Fruit fly (Drosophila melanogaster) whole organism, embryonic: ENCODE results near the gene CG2841.

Experiments
- Bdp1 ChIP-seq: fragments of 200-800 bp; sonication (Bioruptor generic); optimal IDR thresholded peaks from 3 replicates; lab custom pipeline; 2016; ENCODE audit warnings: missing biosample characterization, missing genetic modification characterization
- Bteb2 ChIP-seq: fragments of 200-800 bp; sonication (Bioruptor generic); optimal IDR thresholded peaks from 2 replicates; lab custom pipeline; 2016; ENCODE audit warnings: missing biosample characterization, missing genetic modification characterization
- CG10274 ChIP-seq: fragments of 200-800 bp; sonication (Bioruptor generic); optimal IDR thresholded peaks from 3 replicates; lab custom pipeline; 2017; ENCODE audit warnings: missing biosample characterization, mild to moderate bottlenecking, missing genetic modification characterization
- CG10321 ChIP-seq: fragments of 200-800 bp; sonication (Bioruptor generic); IDR thresholded peaks from 2 replicates; pipeline ENCODE4 v1.3.6; 2022; ENCODE audit warnings: missing biosample characterization, missing genetic modification characterization
- CG10543 ChIP-seq: fragments of 200-800 bp; sonication (Bioruptor generic); optimal IDR thresholded peaks from 3 replicates; lab custom pipeline; 2017; ENCODE audit warnings: missing biosample characterization, mild to moderate bottlenecking, missing genetic modification characterization, moderate library complexity
- CG10979 ChIP-seq: fragments of 200-800 bp; sonication (Bioruptor generic); optimal IDR thresholded peaks from 2 replicates; lab custom pipeline; 2018; ENCODE audit warnings: missing biosample characterization, mild to moderate bottlenecking, missing genetic modification characterization, moderate library complexity
- CG11085 ChIP-seq: fragments of 200-800 bp; sonication (Bioruptor generic); IDR thresholded peaks from 2 replicates; pipeline ENCODE4 v1.3.6; 2022; ENCODE audit warnings: missing biosample characterization, missing genetic modification characterization
- CG11456 ChIP-seq: fragments of 200-800 bp; sonication (Bioruptor generic); IDR thresholded peaks from 3 replicates; pipeline ENCODE4 v1.3.6; 2022; ENCODE audit warnings: missing biosample characterization, missing genetic modification characterization
- CG12744 ChIP-seq: fragments of 200-800 bp; sonication (Bioruptor generic); optimal IDR thresholded peaks from 2 replicates; lab custom pipeline; 2016; ENCODE audit warnings: missing biosample characterization, missing genetic modification characterization
- CG13287 ChIP-seq: fragments of 200-800 bp; sonication (Bioruptor generic); IDR thresholded peaks from 2 replicates; pipeline ENCODE4 v1.3.6; 2022; ENCODE audit warnings: missing biosample characterization, missing genetic modification characterization; ENCODE audit not compliant: partially characterized antibody
- CG15601 ChIP-seq: fragments of 200-800 bp; sonication (Bioruptor generic); optimal IDR thresholded peaks from 3 replicates; lab custom pipeline; 2019; ENCODE audit warnings: missing biosample characterization, mild to moderate bottlenecking, missing genetic modification characterization, moderate library complexity
- CG1792 ChIP-seq: fragments of 200-800 bp; sonication (Bioruptor generic); optimal IDR thresholded peaks from 2 replicates; lab custom pipeline; 2016; ENCODE audit warnings: missing biosample characterization, missing genetic modification characterization
- CG18011 ChIP-seq: fragments of 200-800 bp; sonication (Bioruptor generic); optimal IDR thresholded peaks from 2 replicates; lab custom pipeline; 2017; ENCODE audit warnings: missing biosample characterization, missing genetic modification characterization, mild to moderate bottlenecking, moderate library complexity, missing genotype
- CG4328 ChIP-seq: fragments of 200-800 bp; sonication (Bioruptor generic); optimal IDR thresholded peaks from 3 replicates; lab custom pipeline; 2017; ENCODE audit warnings: missing biosample characterization, missing genetic modification reagents, missing genetic modification characterization
- CG5245 ChIP-seq: fragments of 200-800 bp; sonication (Bioruptor generic); optimal IDR thresholded peaks from 3 replicates; lab custom pipeline; 2016; ENCODE audit warnings: missing biosample characterization, missing genetic modification characterization
- CG6175 ChIP-seq: fragments of 200-800 bp; sonication (Bioruptor generic); IDR thresholded peaks from 3 replicates; pipeline ENCODE4 v1.3.6; 2022; ENCODE audit warnings: missing biosample characterization, missing genetic modification characterization
- CG7357 ChIP-seq: fragments of 200-800 bp; sonication (Bioruptor generic); IDR thresholded peaks from 3 replicates; pipeline ENCODE4 v1.3.6; 2022; ENCODE audit warnings: missing biosample characterization, missing genetic modification characterization
- CG9609 ChIP-seq: fragments of 200-800 bp; sonication (Bioruptor generic); optimal IDR thresholded peaks from 3 replicates; lab custom pipeline; 2016; ENCODE audit warnings: missing biosample characterization, missing genetic modification characterization
- Camta ChIP-seq: fragments of 200-800 bp; sonication (Bioruptor generic); optimal IDR thresholded peaks from 2 replicates; lab custom pipeline; 2016; ENCODE audit warnings: missing biosample characterization, missing genetic modification characterization
- Dip3 ChIP-seq: fragments of 200-800 bp; sonication (Bioruptor generic); optimal IDR thresholded peaks from 3 replicates; lab custom pipeline; 2016; ENCODE audit warnings: missing biosample characterization, missing genetic modification characterization
- Doc2 ChIP-seq: fragments of 200-800 bp; sonication (Bioruptor generic); IDR thresholded peaks from 2 replicates; pipeline ENCODE4 v1.3.6; 2022; ENCODE audit warnings: missing biosample characterization, missing genetic modification characterization
- Kr ChIP-seq: fragments of 200-800 bp; sonication (Bioruptor generic); optimal IDR thresholded peaks from 2 replicates; lab custom pipeline; 2017; ENCODE audit warnings: missing biosample characterization, mild to moderate bottlenecking, missing genetic modification characterization
- Lim3 ChIP-seq: fragments of 200-800 bp; sonication (Bioruptor generic); IDR thresholded peaks from 2 replicates; pipeline ENCODE4 v1.3.6; 2022; ENCODE audit warnings: missing biosample characterization, missing genetic modification characterization
- MBD-R2 ChIP-seq: fragments of 200-800 bp; sonication (Bioruptor generic); IDR thresholded peaks from 2 replicates; pipeline ENCODE4 v1.3.6; 2022; ENCODE audit warnings: missing biosample characterization, missing genetic modification characterization
- MTF-1 ChIP-seq: fragments of 200-800 bp; sonication (Bioruptor generic); optimal IDR thresholded peaks from 2 replicates; lab custom pipeline; 2018; ENCODE audit warnings: missing biosample characterization, mild to moderate bottlenecking, missing genetic modification characterization, borderline replicate concordance
- NFAT ChIP-seq: fragments of 200-800 bp; sonication (Bioruptor generic); IDR thresholded peaks from 2 replicates; pipeline ENCODE4 v1.3.6; 2022; ENCODE audit warnings: missing biosample characterization, missing genetic modification characterization
- Sox100B ChIP-seq: fragments of 200-800 bp; sonication (Bioruptor generic); optimal IDR thresholded peaks from 3 replicates; lab custom pipeline; 2018; ENCODE audit warnings: missing biosample characterization, mild to moderate bottlenecking, missing genetic modification characterization
- Sry-β ChIP-seq: fragments of 200-800 bp; sonication (Bioruptor generic); optimal IDR thresholded peaks from 2 replicates; lab custom pipeline; 2018; ENCODE audit warnings: missing biosample characterization, mild to moderate bottlenecking, missing genetic modification characterization, moderate library complexity
- Stat92E ChIP-seq, 3 experiments: fragments of >200 bp in 2 of 3; fragments of 200-800 bp in 1 of 3; sonication (Bioruptor generic) in 1 of 3; optimal IDR thresholded peaks; 2 replicates each; lab custom pipeline; 2017 to 2019; ENCODE audit warnings: missing biosample characterization in 3 of 3, missing genetic modification characterization in 3 of 3, mild to moderate bottlenecking in 1 of 3, moderate library complexity in 1 of 3
- ab ChIP-seq: fragments of 200-800 bp; sonication (Bioruptor generic); optimal IDR thresholded peaks from 2 replicates; lab custom pipeline; 2016; ENCODE audit warnings: missing biosample characterization, missing genetic modification characterization
- ase ChIP-seq: fragments of 200-800 bp; sonication (Bioruptor generic); IDR thresholded peaks from 3 replicates; pipeline ENCODE4 v1.3.6; 2022; ENCODE audit warnings: missing biosample characterization, missing genetic modification characterization
- bcd ChIP-seq: fragments of 200-800 bp; sonication (Bioruptor generic); optimal IDR thresholded peaks from 2 replicates; lab custom pipeline; 2017; ENCODE audit warnings: missing biosample characterization, mild to moderate bottlenecking, missing genetic modification characterization
- cas ChIP-seq: fragments of 200-800 bp; sonication (Bioruptor generic); IDR thresholded peaks from 2 replicates; pipeline ENCODE4 v1.3.6; 2022; ENCODE audit warnings: missing biosample characterization, missing genetic modification characterization
- da ChIP-seq: fragments of 200-800 bp; sonication (Bioruptor generic); optimal IDR thresholded peaks from 2 replicates; lab custom pipeline; 2016; ENCODE audit warnings: missing biosample characterization, missing genetic modification characterization
- dm ChIP-seq: fragments of 200-800 bp; sonication (Bioruptor generic); optimal IDR thresholded peaks from 3 replicates; lab custom pipeline; 2016; ENCODE audit warnings: missing biosample characterization, missing genetic modification characterization
- esg ChIP-seq: fragments of 200-800 bp; sonication (Bioruptor generic); conservative IDR thresholded peaks from 2 replicates; pipeline ENCODE4 v1.3.6; 2022; ENCODE audit warnings: missing biosample characterization, missing genetic modification characterization
- eve ChIP-seq, 2 experiments: fragments of >200 bp; optimal IDR thresholded peaks; 2 replicates each; lab custom pipeline; 2017; ENCODE audit warnings: missing biosample characterization in 2 of 2, missing genetic modification characterization in 2 of 2
- exex ChIP-seq: fragments of 200-800 bp; sonication (Bioruptor generic); optimal IDR thresholded peaks from 4 replicates; lab custom pipeline; 2018; ENCODE audit warnings: missing biosample characterization, mild to moderate bottlenecking, missing genetic modification characterization, moderate library complexity
- fd96Cb ChIP-seq: fragments of 200-800 bp; sonication (Bioruptor generic); optimal IDR thresholded peaks from 2 replicates; lab custom pipeline; 2018; ENCODE audit warnings: missing biosample characterization, mild to moderate bottlenecking, missing genetic modification characterization, moderate library complexity
- gcm2 ChIP-seq: fragments of 200-800 bp; sonication (Bioruptor generic); optimal IDR thresholded peaks from 2 replicates; lab custom pipeline; 2016; ENCODE audit warnings: missing biosample characterization, missing genetic modification characterization
- her ChIP-seq: fragments of 200-800 bp; sonication (Bioruptor generic); optimal IDR thresholded peaks from 2 replicates; lab custom pipeline; 2016; ENCODE audit warnings: missing biosample characterization, missing genetic modification characterization
- ind ChIP-seq: fragments of 200-800 bp; sonication (Bioruptor generic); optimal IDR thresholded peaks from 3 replicates; lab custom pipeline; 2016; ENCODE audit warnings: missing biosample characterization, missing genetic modification characterization
- insv ChIP-seq, 2 experiments: fragments of 200-800 bp; sonication (Bioruptor generic); optimal IDR thresholded peaks; 3 replicates each; lab custom pipeline; 2016 to 2018; ENCODE audit warnings: missing biosample characterization in 2 of 2, missing genetic modification characterization in 2 of 2
- jumu ChIP-seq: fragments of 200-800 bp; sonication (Bioruptor generic); optimal IDR thresholded peaks from 3 replicates; lab custom pipeline; 2016; ENCODE audit warnings: missing biosample characterization, missing genetic modification characterization
- ken ChIP-seq: fragments of 200-800 bp; sonication (Bioruptor generic); IDR thresholded peaks from 3 replicates; pipeline ENCODE4 v1.3.6; 2022; ENCODE audit warnings: missing biosample characterization, missing genetic modification characterization
- pita ChIP-seq: fragments of 200-800 bp; sonication (Bioruptor generic); optimal IDR thresholded peaks from 2 replicates; lab custom pipeline; 2017; ENCODE audit warnings: missing biosample characterization, mild to moderate bottlenecking, missing genetic modification characterization
- prd ChIP-seq, 3 experiments: fragments of >200 bp in 2 of 3; fragments of 200-800 bp in 1 of 3; sonication (Bioruptor generic) in 1 of 3; optimal IDR thresholded peaks in 2 of 3; IDR thresholded peaks in 1 of 3; 2 replicates in 2 of 3; 3 replicates in 1 of 3; pipeline versions ENCODE4 v1.3.6 to Lab custom; 2017 to 2022; ENCODE audit warnings: missing biosample characterization in 1 of 3, missing genetic modification characterization in 1 of 3
- salm ChIP-seq: fragments of 200-800 bp; sonication (Bioruptor generic); optimal IDR thresholded peaks from 2 replicates; lab custom pipeline; 2018; ENCODE audit warnings: missing biosample characterization, mild to moderate bottlenecking, missing genetic modification characterization
- slou ChIP-seq: fragments of 200-800 bp; sonication (Bioruptor generic); optimal IDR thresholded peaks from 3 replicates; lab custom pipeline; 2016; ENCODE audit warnings: missing biosample characterization, missing genetic modification characterization
- tio ChIP-seq: fragments of 200-800 bp; sonication (Bioruptor generic); optimal IDR thresholded peaks from 2 replicates; lab custom pipeline; 2017; ENCODE audit warnings: missing biosample characterization, missing genetic modification characterization, inconsistent platforms
- zf30C ChIP-seq: fragments of 200-800 bp; sonication (Bioruptor generic); optimal IDR thresholded peaks from 3 replicates; lab custom pipeline; 2018; ENCODE audit warnings: missing biosample characterization, mild to moderate bottlenecking, missing genetic modification characterization

CG2841 gene

DNA sequence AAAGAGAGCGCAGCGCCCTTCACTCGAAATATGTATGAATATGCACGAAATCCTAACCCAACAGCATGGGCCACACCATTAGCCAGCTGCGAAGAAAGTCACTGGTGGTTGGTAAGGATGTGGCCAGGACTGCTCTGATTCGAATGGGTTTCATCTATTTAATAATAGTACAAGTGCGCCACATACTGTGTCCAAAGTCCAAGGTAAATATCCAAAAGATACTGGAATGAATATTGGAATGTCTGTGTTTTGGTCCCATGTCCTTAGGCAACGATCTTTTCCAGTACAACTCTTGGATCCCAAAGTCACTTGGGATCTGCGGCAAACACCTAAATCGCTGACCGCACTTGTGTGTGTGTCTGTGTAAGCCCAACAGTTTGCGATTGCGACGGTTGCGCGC lies 59.8 kb downstream of the CG2841 start (continued):
- TF ChIP-seq CG10274 (GFP tag; lab: Kevin White, UChicago) (peak; percentile 51), CG12744 (GFP tag; lab: Kevin White, UChicago) (no peak), CG13287 (GFP tag; lab: Robert Waterston, UW) (no peak), Camta (GFP tag; lab: Kevin White, UChicago) (peak; percentile 38), CG10321 (GFP tag; lab: Robert Waterston, UW) (no peak), ab (GFP tag; lab: Kevin White, UChicago) (no peak), bcd (GFP tag; lab: Kevin White, UChicago) (peak; percentile 69), Bteb2 (no peak), Sox100B (GFP tag; lab: Kevin White, UChicago) (peak; percentile 78), Kr (no peak), MTF-1 (GFP tag; lab: Kevin White, UChicago) (no peak), eve (GFP tag; optimal IDR thresholded peaks at IDR 0.05; lab: Kevin White, UChicago) (no peak), ase (GFP tag; lab: Robert Waterston, UW) (peak; percentile 53; the same call in 2 of the 3 replicates), pita (GFP tag; lab: Kevin White, UChicago) (no peak), gcm2 (GFP tag; lab: Kevin White, UChicago) (peak; percentile 12), exex (tag; lab: Kevin White, UChicago) (no peak), zf30C (GFP tag; lab: Kevin White, UChicago) (no peak), prd (optimal IDR thresholded peaks at IDR 0.05; lab: Kevin White, UChicago) (no peak), prd (GFP tag; IDR thresholded peaks at IDR 0.05; lab: Robert Waterston, UW) (peak; percentile 72; the same call in 2 of the 3 replicates), salm (tag; lab: Kevin White, UChicago) (peak; percentile 24), CG11085 (GFP tag; lab: Robert Waterston, UW) (no peak), Lim3 (GFP tag; lab: Robert Waterston, UW) (peak; percentile 44; the same call in 1 of the 2 replicates), CG7357 (GFP tag; lab: Robert Waterston, UW) (peak; percentile 59; the same call in 2 of the 3 replicates), Stat92E (GFP tag; optimal IDR thresholded peaks at IDR 0.05; lab: Kevin White, UChicago) (no peak), CG1792 (peak; percentile 13), CG5245 (GFP tag; lab: Kevin White, UChicago) (no peak), Sry-β (GFP tag; lab: Kevin White, UChicago) (no peak), CG11456 (GFP tag; lab: Robert Waterston, UW) (peak; percentile 43; the same call in 1 of the 3 replicates), Bdp1 (GFP tag; lab: Kevin White, UChicago) (peak; percentile 36), Doc2 (GFP tag; lab: Robert Waterston, UW) (no peak), slou (GFP tag; lab: Kevin White, UChicago) (no peak), CG6175 (GFP tag; lab: Robert Waterston, UW) (no peak; the same call in 2 of the 3 replicates), dm (GFP tag; lab: Kevin White, UChicago) (no peak), da (no peak), CG10543 (GFP tag; lab: Kevin White, UChicago) (no peak), insv (GFP tag; optimal IDR thresholded peaks at IDR 0.05; lab: Kevin White, UChicago) (no peak), ken (peak; percentile 38; the same call in 1 of the 3 replicates), fd96Cb (tag; lab: Kevin White, UChicago) (peak; percentile 71), MBD-R2 (no peak; the same call in 1 of the 2 replicates), CG9609 (peak; percentile 38), cas (GFP tag; lab: Robert Waterston, UW) (no peak), Dip3 (peak; percentile 40), her (GFP tag; lab: Kevin White, UChicago) (peak; percentile 33), ind (peak; percentile 62), esg (GFP tag; lab: Robert Waterston, UW) (peak; percentile 61), tio (GFP tag; lab: Kevin White, UChicago) (no peak), CG18011 (peak; percentile 14), jumu (GFP tag; lab: Kevin White, UChicago) (peak; percentile 42), CG10979 (tag; lab: Kevin White, UChicago) (peak; percentile 52), CG15601 (tag; lab: Kevin White, UChicago) (no peak), CG4328 (no peak), NFAT (GFP tag; lab: Robert Waterston, UW) (no peak)
